Worm (Caenorhabditis elegans): Measurements from ENCODE around the gene str-226.

str-226 gene

ce11 chrV:3507691-3508090 lies 4.8 kb upstream of the str-226 start, which contains the start of gene str-225:
Gene str-225, plus strand, starts transcription at chrV:3507822.
- TF ChIP-seq ztf-11 (tag; optimal IDR thresholded peaks at IDR 0.05) (no peak), drap-1 (GFP tag; optimal IDR thresholded peaks at IDR 0.05) (no peak)

ce11 chrV:3509878-3510277 lies 2.6 kb upstream of the str-226 start, which contains the start of gene str-228:
Gene str-228, plus strand, starts transcription at chrV:3510178.
- TF ChIP-seq pha-4 (tag; optimal IDR thresholded peaks at IDR 0.05): no peak
- no peak for TF ChIP-seq ceh-83 (GFP tag; optimal IDR thresholded peaks at IDR 0.05)

- no peak for TF ChIP-seq hlh-1 (tag; optimal IDR thresholded peaks at IDR 0.05)
- no peak for TF ChIP-seq cnd-1 (tag; optimal IDR thresholded peaks at IDR 0.05)
- no peak for TF ChIP-seq flh-1 (GFP tag; optimal IDR thresholded peaks at IDR 0.05)
- no peak for TF ChIP-seq pha-4 (tag; optimal IDR thresholded peaks at IDR 0.05)
- TF ChIP-seq ztf-11 (tag; optimal IDR thresholded peaks at IDR 0.05): no peak
- no peak for TF ChIP-seq bed-3 (GFP tag; optimal IDR thresholded peaks at IDR 0.05)
- no peak for TF ChIP-seq sptf-1 (tag; optimal IDR thresholded peaks at IDR 0.05)
- TF ChIP-seq unc-62 (GFP tag; optimal IDR thresholded peaks at IDR 0.05): no peak
- TF ChIP-seq ceh-39 (tag; optimal IDR thresholded peaks at IDR 0.05): no peak
- no peak for TF ChIP-seq snpc-4 (tag; optimal IDR thresholded peaks at IDR 0.05)
- TF ChIP-seq M03D4.4 (tag; optimal IDR thresholded peaks at IDR 0.05): no peak
- no peak for TF ChIP-seq mab-5 (tag; optimal IDR thresholded peaks at IDR 0.05)
- TF ChIP-seq tbx-8 (GFP tag; optimal IDR thresholded peaks at IDR 0.05): no peak
- no peak for TF ChIP-seq nhr-2 (tag; optimal IDR thresholded peaks at IDR 0.05)
- no peak for TF ChIP-seq zip-8 (tag; optimal IDR thresholded peaks at IDR 0.05)
- no peak for TF ChIP-seq elt-3 (tag; optimal IDR thresholded peaks at IDR 0.05)
- no peak for TF ChIP-seq blmp-1 (tag; optimal IDR thresholded peaks at IDR 0.05)
These were observed 5.4 kb downstream of the str-226 start, which contains the start of gene str-227 for ce11 chrV:3517889-3518288. Gene str-227, plus strand, starts transcription at chrV:3518189.

ce11 chrV:3523262-3523661 lies 10.8 kb downstream of the str-226 start, which contains the start of gene irg-1:
Gene irg-1, plus strand, starts transcription at chrV:3523587.
- no peak for TF ChIP-seq mep-1 (tag; optimal IDR thresholded peaks at IDR 0.05)
- no peak for TF ChIP-seq ztf-11 (tag; optimal IDR thresholded peaks at IDR 0.05)
- TF ChIP-seq zip-8 (tag; optimal IDR thresholded peaks at IDR 0.05): no peak
- no peak for TF ChIP-seq M03D4.4 (tag; optimal IDR thresholded peaks at IDR 0.05)
- no peak for TF ChIP-seq mab-5 (tag; optimal IDR thresholded peaks at IDR 0.05)
- no peak for TF ChIP-seq snpc-4 (tag; optimal IDR thresholded peaks at IDR 0.05)
- TF ChIP-seq lin-32 (GFP tag; optimal IDR thresholded peaks at IDR 0.05): no peak
- no peak for TF ChIP-seq unc-62 (GFP tag; optimal IDR thresholded peaks at IDR 0.05)
- TF ChIP-seq sptf-1 (tag; optimal IDR thresholded peaks at IDR 0.05): no peak
- TF ChIP-seq tbx-8 (GFP tag; optimal IDR thresholded peaks at IDR 0.05): no peak
- TF ChIP-seq elt-1 (tag; optimal IDR thresholded peaks at IDR 0.05; ENCODE audit: borderline replicate concordance, insufficient read depth): no peak
- no peak for TF ChIP-seq drap-1 (GFP tag; optimal IDR thresholded peaks at IDR 0.05)
- TF ChIP-seq ceh-39 (tag; optimal IDR thresholded peaks at IDR 0.05): no peak
- TF ChIP-seq nhr-2 (tag; optimal IDR thresholded peaks at IDR 0.05): no peak
- no peak for TF ChIP-seq blmp-1 (tag; optimal IDR thresholded peaks at IDR 0.05)
- TF ChIP-seq lsy-2 (tag; optimal IDR thresholded peaks at IDR 0.05): no peak
- TF ChIP-seq sem-2 (GFP tag; optimal IDR thresholded peaks at IDR 0.05): no peak
- TF ChIP-seq ces-1 (GFP tag; optimal IDR thresholded peaks at IDR 0.05): no peak
- TF ChIP-seq lin-13 (tag; optimal IDR thresholded peaks at IDR 0.05): no peak
- TF ChIP-seq nhr-12 (tag; optimal IDR thresholded peaks at IDR 0.05): no peak

- TF ChIP-seq sem-2 (GFP tag; optimal IDR thresholded peaks at IDR 0.05) (no peak), tbx-8 (GFP tag; optimal IDR thresholded peaks at IDR 0.05) (no peak), unc-62 (GFP tag; optimal IDR thresholded peaks at IDR 0.05) (no peak), lin-32 (GFP tag; optimal IDR thresholded peaks at IDR 0.05) (no peak), blmp-1 (tag; optimal IDR thresholded peaks at IDR 0.05) (no peak), unc-120 (tag; optimal IDR thresholded peaks at IDR 0.05; ENCODE audit: poor library complexity, severe bottlenecking) (no peak), mls-2 (tag; optimal IDR thresholded peaks at IDR 0.05) (no peak), elt-3 (tag; optimal IDR thresholded peaks at IDR 0.05) (no peak)
These were observed 12.5 kb downstream of the str-226 start, which contains the start of gene T24A6.7 for ce11 chrV:3524970-3525369. Gene T24A6.7, plus strand, starts transcription at chrV:3525270.

- TF ChIP-seq zip-8 (tag; optimal IDR thresholded peaks at IDR 0.05) (no peak), hlh-1 (tag; optimal IDR thresholded peaks at IDR 0.05) (no peak), sptf-1 (tag; optimal IDR thresholded peaks at IDR 0.05) (no peak), unc-120 (tag; optimal IDR thresholded peaks at IDR 0.05; ENCODE audit: poor library complexity, severe bottlenecking) (no peak), lin-32 (GFP tag; optimal IDR thresholded peaks at IDR 0.05) (no peak), tbx-8 (GFP tag; optimal IDR thresholded peaks at IDR 0.05) (no peak), flh-1 (GFP tag; optimal IDR thresholded peaks at IDR 0.05) (no peak), M03D4.4 (tag; optimal IDR thresholded peaks at IDR 0.05) (no peak), elt-1 (tag; optimal IDR thresholded peaks at IDR 0.05; ENCODE audit: borderline replicate concordance, insufficient read depth) (no peak), ceh-83 (GFP tag; optimal IDR thresholded peaks at IDR 0.05) (no peak), ces-1 (GFP tag; optimal IDR thresholded peaks at IDR 0.05) (no peak), mab-5 (tag; optimal IDR thresholded peaks at IDR 0.05) (no peak), snpc-4 (tag; optimal IDR thresholded peaks at IDR 0.05) (no peak), nhr-237 (tag; optimal IDR thresholded peaks at IDR 0.05) (no peak), cnd-1 (tag; optimal IDR thresholded peaks at IDR 0.05) (no peak)
These were observed 14.4 kb downstream of the str-226 start, which contains the start of gene str-260 for ce11 chrV:3526882-3527281. Gene str-260, plus strand, starts transcription at chrV:3527182.

All from whole organism, mixed stage, embryonic.